Worm (Caenorhabditis elegans) whole organism, L4/young adult: Measurements from ENCODE around the gene F15A4.10.

Experiments used
- W03F9.2 ChIP-seq: fragments of 150-350 bp; optimal IDR thresholded peaks from 2 replicates; lab custom pipeline; 2014; ENCODE audit warnings: missing biosample characterization, missing genetic modification characterization
- dao-5 ChIP-seq: sonication (generic microtip); optimal IDR thresholded peaks from 2 replicates; lab custom pipeline; 2016; ENCODE audit warnings: missing genotype, missing genetic modification characterization, moderate library complexity, missing compliant biosample characterization
- him-1 ChIP-seq: sonication (generic microtip); optimal IDR thresholded peaks from 2 replicates; lab custom pipeline; 2016; ENCODE audit warnings: missing genotype, missing genetic modification reagents, missing genetic modification characterization, missing compliant biosample characterization

DNA sequence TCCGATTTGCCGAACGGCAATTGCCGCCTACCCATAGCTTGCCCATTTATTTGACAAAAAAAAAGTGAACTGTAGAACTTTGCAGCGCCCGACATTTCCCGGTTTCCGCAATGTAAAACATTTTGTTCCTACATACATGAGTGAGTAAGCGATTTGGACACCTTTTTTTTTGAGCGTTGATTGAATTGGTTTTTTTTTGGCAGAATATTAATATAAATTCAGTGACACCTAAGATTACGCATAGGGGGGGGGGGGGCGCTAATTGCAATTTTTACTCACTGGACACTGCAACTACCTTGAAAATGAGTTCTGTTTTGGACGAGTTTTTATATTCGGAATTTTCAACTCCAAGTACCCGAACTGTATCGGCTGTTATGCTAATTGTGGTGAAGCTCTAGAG, 40.6 kb upstream of the F15A4.10 start, which contains the start of gene srx-118:
- TF ChIP-seq W03F9.2 (tag; lab: Kevin White, UChicago) (no peak), him-1 (tag; lab: Kevin White, UChicago) (no peak), dao-5 (tag; lab: Kevin White, UChicago) (no peak)
